Fruit fly (Drosophila melanogaster) whole organism, pupa: Measurements from ENCODE around the gene CG33178.

Experiments used
- CG10348 ChIP-seq: fragments of 200-800 bp; sonication (Bioruptor generic); IDR thresholded peaks from 2 replicates; pipeline ENCODE4 v1.3.6; 2022; ENCODE audit warnings: missing biosample characterization, missing genetic modification characterization
- CG12605 ChIP-seq: fragments of 200-800 bp; sonication (Bioruptor generic); IDR thresholded peaks from 2 replicates; pipeline ENCODE4 v1.3.6; 2022; ENCODE audit warnings: missing biosample characterization, missing genetic modification characterization
- CG13204 ChIP-seq: fragments of 200-800 bp; sonication (Bioruptor generic); optimal IDR thresholded peaks from 2 replicates; lab custom pipeline; 2018; ENCODE audit warnings: missing biosample characterization, mild to moderate bottlenecking, missing genetic modification characterization, moderate library complexity
- CG14655 ChIP-seq: fragments of 200-800 bp; sonication (Bioruptor generic); optimal IDR thresholded peaks from 3 replicates; lab custom pipeline; 2017; ENCODE audit warnings: mild to moderate bottlenecking, missing biosample characterization, missing genetic modification reagents, missing genetic modification characterization
- CG15710 ChIP-seq: fragments of 200-800 bp; sonication (Bioruptor generic); optimal IDR thresholded peaks from 2 replicates; lab custom pipeline; 2018; ENCODE audit warnings: missing biosample characterization, mild to moderate bottlenecking, missing genetic modification characterization, moderate library complexity
- CG17806 ChIP-seq: fragments of 200-800 bp; sonication (Bioruptor generic); optimal IDR thresholded peaks from 2 replicates; lab custom pipeline; 2018; ENCODE audit warnings: missing biosample characterization, mild to moderate bottlenecking, missing genetic modification characterization, moderate library complexity
- CG32121 ChIP-seq: fragments of 200-800 bp; sonication (Bioruptor generic); IDR thresholded peaks from 2 replicates; pipeline ENCODE4 v1.3.6; 2022; ENCODE audit warnings: missing biosample characterization, missing genetic modification characterization
- CG34367 ChIP-seq: fragments of 200-800 bp; sonication (Bioruptor generic); optimal IDR thresholded peaks from 2 replicates; lab custom pipeline; 2018; ENCODE audit warnings: missing biosample characterization, mild to moderate bottlenecking, missing genetic modification characterization
- CG4496 ChIP-seq: fragments of 200-800 bp; sonication (Bioruptor generic); IDR thresholded peaks from 3 replicates; pipeline ENCODE4 v1.3.6; 2022; ENCODE audit warnings: missing biosample characterization, missing genetic modification characterization
- CG8159 ChIP-seq: fragments of 200-800 bp; sonication (Bioruptor generic); optimal IDR thresholded peaks from 3 replicates; lab custom pipeline; 2018; ENCODE audit warnings: missing biosample characterization, mild to moderate bottlenecking, missing genetic modification characterization, moderate library complexity
- CG8301 ChIP-seq: fragments of 200-800 bp; sonication (Bioruptor generic); optimal IDR thresholded peaks from 2 replicates; lab custom pipeline; 2018; ENCODE audit warnings: missing biosample characterization, mild to moderate bottlenecking, missing genetic modification characterization
- CG9948 ChIP-seq: fragments of 200-800 bp; sonication (Bioruptor generic); optimal IDR thresholded peaks from 2 replicates; lab custom pipeline; 2018; ENCODE audit warnings: missing biosample characterization, mild to moderate bottlenecking, missing genetic modification characterization, moderate library complexity
- D1 ChIP-seq: fragments of 200-800 bp; sonication (Bioruptor generic); optimal IDR thresholded peaks from 2 replicates; lab custom pipeline; 2018; ENCODE audit warnings: missing biosample characterization, mild to moderate bottlenecking, missing genetic modification characterization, moderate library complexity
- EcR ChIP-seq: fragments of 200-800 bp; sonication (Bioruptor generic); optimal IDR thresholded peaks from 3 replicates; lab custom pipeline; 2019; ENCODE audit warnings: missing biosample characterization, missing genetic modification characterization, mild to moderate bottlenecking, moderate library complexity, missing genetic modification reagents
- Ets98B ChIP-seq: fragments of 200-800 bp; sonication (Bioruptor generic); IDR thresholded peaks from 2 replicates; pipeline ENCODE4 v1.3.6; 2022; ENCODE audit warnings: missing biosample characterization, missing genetic modification characterization
- Pif1A ChIP-seq: fragments of 200-800 bp; sonication (Bioruptor generic); optimal IDR thresholded peaks from 3 replicates; lab custom pipeline; 2016; ENCODE audit warnings: missing biosample characterization, missing genetic modification characterization
- Pif1B ChIP-seq: fragments of 200-800 bp; sonication (Bioruptor generic); optimal IDR thresholded peaks from 3 replicates; lab custom pipeline; 2016; ENCODE audit warnings: missing biosample characterization, missing genetic modification characterization
- Snoo ChIP-seq: fragments of 200-800 bp; sonication (Bioruptor generic); optimal IDR thresholded peaks from 3 replicates; lab custom pipeline; 2017; ENCODE audit warnings: missing biosample characterization, mild to moderate bottlenecking, missing genetic modification characterization, inconsistent platforms
- fd96Ca ChIP-seq: fragments of 200-800 bp; sonication (Bioruptor generic); IDR thresholded peaks from 3 replicates; pipeline ENCODE4 v1.3.6; 2022; ENCODE audit warnings: missing biosample characterization, missing genetic modification characterization
- gl ChIP-seq: fragments of 200-800 bp; sonication (Bioruptor generic); optimal IDR thresholded peaks from 2 replicates; lab custom pipeline; 2018; ENCODE audit warnings: missing biosample characterization, mild to moderate bottlenecking, missing genetic modification characterization
- rn ChIP-seq: fragments of 200-800 bp; sonication (Bioruptor generic); IDR thresholded peaks from 2 replicates; pipeline ENCODE4 v1.3.6; 2022; ENCODE audit warnings: missing biosample characterization, missing genetic modification characterization

CG33178 gene

dm6 chrX:15080780-15081402 lies 1.7 kb upstream of the CG33178 start, which contains the start of gene CG33177:
TSS of gene CG33177 (plus strand) at chrX:15081367.
- no peak for TF ChIP-seq CG8301
- no peak for TF ChIP-seq CG32121 (GFP tag; lab: Robert Waterston, UW)

dm6 chrX:15084580-15085138 lies 2.0 kb downstream of the CG33178 start, which contains the start of gene Cox17:
TSS of gene Cox17 (minus strand) at chrX:15084699.
- TF ChIP-seq CG12605 (no peak), Pif1B (GFP tag; lab: Kevin White, UChicago) (peak; percentile 58), Pif1A (peak; percentile 74), Snoo (peak; percentile 61), CG32121 (GFP tag; lab: Robert Waterston, UW) (peak; percentile 31; the same call in 1 of the 2 replicates), Ets98B (GFP tag; lab: Robert Waterston, UW) (peak; percentile 38), EcR (GFP tag; lab: Kevin White, UChicago) (no peak), CG13204 (GFP tag; lab: Kevin White, UChicago) (peak; percentile 13), CG9948 (peak; percentile 72), CG15710 (tag; lab: Kevin White, UChicago) (peak; percentile 78), fd96Ca (GFP tag; lab: Robert Waterston, UW) (peak; percentile 63; the same call in 2 of the 3 replicates), D1 (tag; lab: Kevin White, UChicago) (peak; percentile 22), CG4496 (GFP tag; lab: Robert Waterston, UW) (peak; percentile 21; the same call in 1 of the 3 replicates), CG17806 (tag; lab: Kevin White, UChicago) (peak; percentile 57), gl (tag; lab: Kevin White, UChicago) (peak; percentile 15), CG8159 (tag; lab: Kevin White, UChicago) (peak; percentile 80), CG10348 (GFP tag; lab: Robert Waterston, UW) (peak; percentile 62), CG14655 (GFP tag; lab: Kevin White, UChicago) (peak; percentile 82), CG8301 (peak; percentile 66), CG34367 (peak; percentile 58), rn (no peak)

dm6 chrX:15085777-15086510 lies 3.3 kb downstream of the CG33178 start, which contains the start of the genes CG15027 and Dbct:
TSS of gene CG15027 (minus strand) at chrX:15085827.
TSS of gene Dbct (plus strand) at chrX:15086125.
- TF ChIP-seq CG12605 (no peak), CG15710 (tag; lab: Kevin White, UChicago) (peak; percentile 67), gl (tag; lab: Kevin White, UChicago) (no peak), CG9948 (peak; percentile 55), fd96Ca (GFP tag; lab: Robert Waterston, UW) (no peak), CG8159 (tag; lab: Kevin White, UChicago) (peak; percentile 68), CG17806 (tag; lab: Kevin White, UChicago) (peak; percentile 55), Pif1B (GFP tag; lab: Kevin White, UChicago) (peak; percentile 31), CG14655 (GFP tag; lab: Kevin White, UChicago) (peak; percentile 52), Snoo (peak; percentile 41), D1 (tag; lab: Kevin White, UChicago) (no peak), CG34367 (peak; percentile 40), CG4496 (GFP tag; lab: Robert Waterston, UW) (peak; percentile 62; the same call in 2 of the 3 replicates), EcR (GFP tag; lab: Kevin White, UChicago) (no peak), Pif1A (peak; percentile 37), CG32121 (GFP tag; lab: Robert Waterston, UW) (peak; percentile 49), CG10348 (GFP tag; lab: Robert Waterston, UW) (no peak), CG8301 (peak; percentile 3), rn (peak; percentile 32; the same call in 1 of the 2 replicates), CG13204 (GFP tag; lab: Kevin White, UChicago) (no peak), Ets98B (GFP tag; lab: Robert Waterston, UW) (peak; percentile 60)

dm6 chrX:15089146-15089698 lies 6.6 kb downstream of the CG33178 start, which contains the start of gene Rab3-GEF:
TSS of gene Rab3-GEF (plus strand) at chrX:15089682.
- peak; percentile 76; the same call in 1 of the 2 replicates for TF ChIP-seq CG12605
- no peak for TF ChIP-seq CG9948

- TF ChIP-seq EcR (GFP tag; lab: Kevin White, UChicago): no peak
- TF ChIP-seq CG32121 (GFP tag; lab: Robert Waterston, UW): no peak
- TF ChIP-seq CG8159 (tag; lab: Kevin White, UChicago): peak; percentile 44
- no peak for TF ChIP-seq CG17806 (tag; lab: Kevin White, UChicago)
- no peak for TF ChIP-seq gl (tag; lab: Kevin White, UChicago)
- no peak for TF ChIP-seq Pif1A
Observed at dm6 chrX:15090371-15090770, 7.7 kb downstream of the CG33178 start.
